Worm (Caenorhabditis elegans): ENCODE data around the gene his-60.

- TF ChIP-seq nhr-76 (tag; optimal IDR thresholded peaks at IDR 0.05) = no peak
- no peak for TF ChIP-seq ceh-16 (tag; optimal IDR thresholded peaks at IDR 0.05)
- TF ChIP-seq nhr-237 (tag; optimal IDR thresholded peaks at IDR 0.05) = no peak
- no peak for TF ChIP-seq zag-1 (tag; optimal IDR thresholded peaks at IDR 0.05)
- TF ChIP-seq nhr-11 (tag; optimal IDR thresholded peaks at IDR 0.05) = no peak
- TF ChIP-seq fkh-10 (GFP tag; optimal IDR thresholded peaks at IDR 0.05) = no peak
- TF ChIP-seq jun-1 (tag; optimal IDR thresholded peaks at IDR 0.05) = no peak
- TF ChIP-seq nhr-28 (tag; optimal IDR thresholded peaks at IDR 0.05) = no peak
- TF ChIP-seq aly-2 (tag; optimal IDR thresholded peaks at IDR 0.05) = no peak
- no peak for TF ChIP-seq skn-1 (tag; optimal IDR thresholded peaks at IDR 0.05)
- no peak for TF ChIP-seq elt-1 (tag; optimal IDR thresholded peaks at IDR 0.05)
- TF ChIP-seq tbx-2 (tag; optimal IDR thresholded peaks at IDR 0.05) = no peak
- TF ChIP-seq lin-39 (tag; optimal IDR thresholded peaks at IDR 0.05) = no peak
Measured at ce11 chrIV:7520258-7520657, 32.5 kb upstream of the his-60 start.

Data from whole organism, L3 larva.